Fruit fly (Drosophila melanogaster) whole organism, embryonic: ENCODE data around the gene SkpC.

Experiments
- BEAF-32 ChIP-seq: fragments of 200-800 bp; sonication (Bioruptor generic); optimal IDR thresholded peaks from 3 replicates; lab custom pipeline; 2017; ENCODE audit warnings: missing biosample characterization, missing genetic modification characterization, mild to moderate bottlenecking, moderate library complexity, missing genetic modification reagents
- Bgb ChIP-seq: fragments of 200-800 bp; sonication (Bioruptor generic); IDR thresholded peaks from 2 replicates; pipeline ENCODE4 v1.3.6; 2022; ENCODE audit warnings: missing biosample characterization, missing genetic modification characterization; ENCODE audit not compliant: partially characterized antibody
- CG11085 ChIP-seq: fragments of 200-800 bp; sonication (Bioruptor generic); IDR thresholded peaks from 2 replicates; pipeline ENCODE4 v1.3.6; 2022; ENCODE audit warnings: missing biosample characterization, missing genetic modification characterization
- CG12659 ChIP-seq: fragments of 200-800 bp; sonication (Bioruptor generic); optimal IDR thresholded peaks from 3 replicates; lab custom pipeline; 2017; ENCODE audit warnings: mild to moderate bottlenecking, missing biosample characterization, missing genetic modification reagents, missing genetic modification characterization
- CG12769 ChIP-seq: fragments of 200-800 bp; sonication (Bioruptor generic); optimal IDR thresholded peaks from 2 replicates; lab custom pipeline; 2019; ENCODE audit warnings: missing biosample characterization, mild to moderate bottlenecking, missing genetic modification characterization, moderate library complexity
- CG13287 ChIP-seq: fragments of 200-800 bp; sonication (Bioruptor generic); IDR thresholded peaks from 2 replicates; pipeline ENCODE4 v1.3.6; 2022; ENCODE audit warnings: missing biosample characterization, missing genetic modification characterization; ENCODE audit not compliant: partially characterized antibody
- CG14860 ChIP-seq: fragments of 200-800 bp; sonication (Bioruptor generic); IDR thresholded peaks from 3 replicates; pipeline ENCODE4 v1.3.6; 2022; ENCODE audit warnings: missing biosample characterization, missing genetic modification characterization; ENCODE audit not compliant: partially characterized antibody
- CG16779 ChIP-seq: fragments of 200-800 bp; sonication (Bioruptor generic); IDR thresholded peaks from 2 replicates; pipeline ENCODE4 v1.3.6; 2022; ENCODE audit warnings: missing biosample characterization, missing genetic modification characterization
- CG16813 ChIP-seq: fragments of 200-800 bp; sonication (Bioruptor generic); IDR thresholded peaks from 3 replicates; pipeline ENCODE4 v1.3.6; 2022; ENCODE audit warnings: missing biosample characterization, missing genetic modification characterization; ENCODE audit not compliant: partially characterized antibody
- CG16863 ChIP-seq: fragments of 200-800 bp; sonication (Bioruptor generic); optimal IDR thresholded peaks from 3 replicates; lab custom pipeline; 2016; ENCODE audit warnings: missing biosample characterization, missing genetic modification characterization
- CG30020 ChIP-seq: fragments of 200-800 bp; optimal IDR thresholded peaks from 2 replicates; lab custom pipeline; 2019; ENCODE audit warnings: missing biosample characterization, mild to moderate bottlenecking, missing genetic modification characterization, moderate library complexity
- CG34224 ChIP-seq: fragments of 200-800 bp; sonication (Bioruptor generic); IDR thresholded peaks from 3 replicates; pipeline ENCODE4 v1.3.6; 2022; ENCODE audit warnings: missing biosample characterization, missing genetic modification characterization; ENCODE audit not compliant: partially characterized antibody
- CG6791 ChIP-seq: fragments of 200-800 bp; sonication (Bioruptor generic); IDR thresholded peaks from 3 replicates; pipeline ENCODE4 v1.3.6; 2022; ENCODE audit warnings: missing biosample characterization, missing genetic modification characterization; ENCODE audit not compliant: partially characterized antibody
- CG7963 ChIP-seq: fragments of 200-800 bp; sonication (Bioruptor generic); IDR thresholded peaks from 3 replicates; pipeline ENCODE4 v1.3.6; 2022; ENCODE audit warnings: missing biosample characterization, missing genetic modification characterization; ENCODE audit not compliant: partially characterized antibody
- Dll ChIP-seq: fragments of 200-800 bp; sonication (Bioruptor generic); IDR thresholded peaks from 4 replicates; pipeline ENCODE4 v1.3.6; 2022; ENCODE audit warnings: missing biosample characterization, missing genetic modification characterization; ENCODE audit not compliant: partially characterized antibody
- Doc3 ChIP-seq: fragments of 200-800 bp; sonication (Bioruptor generic); IDR thresholded peaks from 3 replicates; pipeline ENCODE4 v1.3.6; 2022; ENCODE audit warnings: missing biosample characterization, missing genetic modification characterization; ENCODE audit not compliant: partially characterized antibody
- Fer2 ChIP-seq: fragments of 200-800 bp; sonication (Bioruptor generic); optimal IDR thresholded peaks from 2 replicates; lab custom pipeline; 2018; ENCODE audit warnings: missing biosample characterization, mild to moderate bottlenecking, missing genetic modification characterization, moderate library complexity
- Gsc ChIP-seq: fragments of 200-800 bp; sonication (Bioruptor generic); IDR thresholded peaks from 2 replicates; pipeline ENCODE4 v1.3.6; 2022; ENCODE audit warnings: missing biosample characterization, missing genetic modification characterization
- HLH4C ChIP-seq: fragments of 200-800 bp; sonication (Bioruptor generic); IDR thresholded peaks from 3 replicates; pipeline ENCODE4 v1.3.6; 2022; ENCODE audit warnings: missing biosample characterization, missing genetic modification characterization; ENCODE audit not compliant: partially characterized antibody
- Hey ChIP-seq: fragments of 200-800 bp; sonication (Bioruptor generic); optimal IDR thresholded peaks from 3 replicates; lab custom pipeline; 2018; ENCODE audit warnings: missing biosample characterization, mild to moderate bottlenecking, missing genetic modification characterization
- Kr ChIP-seq: fragments of 200-800 bp; sonication (Bioruptor generic); optimal IDR thresholded peaks from 2 replicates; lab custom pipeline; 2017; ENCODE audit warnings: missing biosample characterization, mild to moderate bottlenecking, missing genetic modification characterization
- Mad ChIP-seq: fragments of 200-800 bp; sonication (Bioruptor generic); optimal IDR thresholded peaks from 2 replicates; lab custom pipeline; 2016; ENCODE audit warnings: missing biosample characterization, missing genetic modification characterization
- Nf-YC ChIP-seq: fragments of 200-800 bp; optimal IDR thresholded peaks from 3 replicates; lab custom pipeline; 2019; ENCODE audit warnings: missing biosample characterization, mild to moderate bottlenecking, missing genetic modification characterization, moderate library complexity
- Opbp ChIP-seq: fragments of 200-800 bp; sonication (Bioruptor generic); IDR thresholded peaks from 3 replicates; pipeline ENCODE4 v1.3.6; 2022; ENCODE audit warnings: missing biosample characterization, missing genetic modification characterization; ENCODE audit not compliant: partially characterized antibody
- Scr ChIP-seq: fragments of 200-800 bp; sonication (Bioruptor generic); IDR thresholded peaks from 2 replicates; pipeline ENCODE4 v1.3.6; 2022; ENCODE audit warnings: missing biosample characterization, missing genetic modification characterization; ENCODE audit not compliant: partially characterized antibody
- Sry-δ ChIP-seq: fragments of 200-800 bp; sonication (Bioruptor generic); optimal IDR thresholded peaks from 2 replicates; lab custom pipeline; 2016; ENCODE audit warnings: missing biosample characterization, missing genetic modification characterization
- Trl ChIP-seq, 3 experiments: fragments of >200 bp in 2 of 3; fragments of 200-800 bp in 1 of 3; sonication (Bioruptor generic) in 1 of 3; optimal IDR thresholded peaks; 2 replicates in 1 of 3; 3 replicates in 2 of 3; lab custom pipeline; 2016 to 2017; ENCODE audit warnings: missing biosample characterization in 1 of 3, missing genetic modification characterization in 1 of 3
- ato ChIP-seq: fragments of 200-800 bp; sonication (Bioruptor generic); IDR thresholded peaks from 2 replicates; pipeline ENCODE4 v1.3.6; 2022; ENCODE audit warnings: missing biosample characterization, missing genetic modification characterization; ENCODE audit not compliant: partially characterized antibody
- bbx ChIP-seq: fragments of 200-800 bp; sonication (Bioruptor generic); IDR thresholded peaks from 2 replicates; pipeline ENCODE4 v1.3.6; 2022; ENCODE audit warnings: missing biosample characterization, missing genetic modification characterization; ENCODE audit not compliant: partially characterized antibody
- hb ChIP-seq: fragments of 200-800 bp; sonication (Bioruptor generic); IDR thresholded peaks from 3 replicates; pipeline ENCODE4 v1.3.6; 2022; ENCODE audit warnings: missing biosample characterization, missing genetic modification characterization; ENCODE audit not compliant: partially characterized antibody
- inv ChIP-seq: fragments of 200-800 bp; sonication (Bioruptor generic); IDR thresholded peaks from 2 replicates; pipeline ENCODE4 v1.3.6; 2022; ENCODE audit warnings: missing biosample characterization, missing genetic modification characterization; ENCODE audit not compliant: partially characterized antibody
- knrl ChIP-seq: fragments of 200-800 bp; sonication (Bioruptor generic); IDR thresholded peaks from 3 replicates; pipeline ENCODE4 v1.3.6; 2022; ENCODE audit warnings: missing biosample characterization, missing genetic modification characterization; ENCODE audit not compliant: partially characterized antibody
- mld ChIP-seq: fragments of 200-800 bp; sonication (Bioruptor generic); IDR thresholded peaks from 3 replicates; pipeline ENCODE4 v1.3.6; 2022; ENCODE audit warnings: missing biosample characterization, missing genetic modification characterization; ENCODE audit not compliant: partially characterized antibody
- nau ChIP-seq: fragments of 200-800 bp; sonication (Bioruptor generic); optimal IDR thresholded peaks from 3 replicates; lab custom pipeline; 2017; ENCODE audit warnings: missing biosample characterization, mild to moderate bottlenecking, missing genetic modification characterization, missing genetic modification reagents
- nerfin-2 ChIP-seq: fragments of 200-800 bp; sonication (Bioruptor generic); IDR thresholded peaks from 2 replicates; pipeline ENCODE4 v1.3.6; 2022; ENCODE audit warnings: missing biosample characterization, missing genetic modification characterization; ENCODE audit not compliant: partially characterized antibody
- sna ChIP-seq: fragments of 200-800 bp; sonication (Bioruptor generic); IDR thresholded peaks from 2 replicates; pipeline ENCODE4 v1.3.6; 2022; ENCODE audit warnings: missing biosample characterization, missing genetic modification characterization; ENCODE audit not compliant: partially characterized antibody
- tna ChIP-seq: fragments of 200-800 bp; sonication (Bioruptor generic); IDR thresholded peaks from 2 replicates; pipeline ENCODE4 v1.3.6; 2022; ENCODE audit warnings: missing biosample characterization, missing genetic modification characterization; ENCODE audit not compliant: partially characterized antibody
- toy ChIP-seq: fragments of 200-800 bp; sonication (Bioruptor generic); IDR thresholded peaks from 2 replicates; pipeline ENCODE4 v1.3.6; 2022; ENCODE audit warnings: missing biosample characterization, missing genetic modification characterization
- vnd ChIP-seq: fragments of 200-800 bp; sonication (Bioruptor generic); IDR thresholded peaks from 3 replicates; pipeline ENCODE4 v1.3.6; 2022; ENCODE audit warnings: missing biosample characterization, missing genetic modification characterization; ENCODE audit not compliant: partially characterized antibody
- wor ChIP-seq: fragments of 200-800 bp; sonication (Bioruptor generic); IDR thresholded peaks from 2 replicates; pipeline ENCODE4 v1.3.6; 2022; ENCODE audit warnings: missing biosample characterization, missing genetic modification characterization

SkpC gene

DNA sequence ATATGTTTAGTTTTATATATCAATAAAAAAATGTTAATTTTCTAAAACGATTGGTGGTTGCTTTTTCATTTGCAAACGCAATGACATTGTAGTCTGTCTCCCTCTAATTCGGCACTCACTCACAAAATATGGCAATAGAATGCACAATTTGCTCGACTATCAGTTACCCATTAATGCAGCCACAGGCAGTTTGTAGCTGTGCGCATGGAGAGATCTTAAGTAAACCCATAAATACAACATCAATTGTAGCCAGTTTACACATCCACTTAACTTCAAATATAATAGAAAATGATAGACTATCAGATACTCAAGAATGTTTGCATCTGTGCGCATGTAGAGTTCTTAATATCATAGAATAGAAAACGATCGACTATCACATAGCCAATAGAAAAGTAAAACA, 43.5 kb downstream of the SkpC start:
- TF ChIP-seq CG12659 (no peak), Nf-YC (no peak), sna (GFP tag; lab: Robert Waterston, UW) (peak; percentile 23; the same call in 1 of the 2 replicates), ato (GFP tag; lab: Robert Waterston, UW) (peak; percentile 67; the same call in 1 of the 2 replicates), knrl (GFP tag; lab: Robert Waterston, UW) (peak; percentile 47; the same call in 2 of the 3 replicates), vnd (GFP tag; lab: Robert Waterston, UW) (peak; percentile 81; the same call in 2 of the 3 replicates), Gsc (no peak), nau (GFP tag; lab: Kevin White, UChicago) (no peak), CG14860 (GFP tag; lab: Robert Waterston, UW) (peak; percentile 86), bbx (GFP tag; lab: Robert Waterston, UW) (peak; percentile 55; the same call in 1 of the 2 replicates), CG34224 (GFP tag; lab: Robert Waterston, UW) (peak; percentile 13; the same call in 1 of the 3 replicates), HLH4C (GFP tag; lab: Robert Waterston, UW) (peak; percentile 90), nerfin-2 (peak; percentile 66; the same call in 1 of the 2 replicates), Kr (GFP tag; lab: Kevin White, UChicago) (no peak), Sry-δ (no peak), Hey (tag; lab: Kevin White, UChicago) (no peak), tna (GFP tag; lab: Robert Waterston, UW) (peak; percentile 71), CG11085 (GFP tag; lab: Robert Waterston, UW) (no peak), mld (GFP tag; lab: Robert Waterston, UW) (peak; percentile 69; the same call in 1 of the 3 replicates), Bgb (GFP tag; lab: Robert Waterston, UW) (peak; percentile 61), CG16779 (no peak), CG13287 (peak; percentile 24; the same call in 1 of the 2 replicates), CG7963 (GFP tag; lab: Robert Waterston, UW) (peak; percentile 55; the same call in 2 of the 3 replicates), CG12769 (no peak), Trl (optimal IDR thresholded peaks at IDR 0.05; lab: Kevin White, UChicago) (no peak), Trl (GFP tag; optimal IDR thresholded peaks at IDR 0.05; lab: Kevin White, UChicago) (no peak), CG6791 (GFP tag; lab: Robert Waterston, UW) (peak; percentile 80), wor (GFP tag; lab: Robert Waterston, UW) (no peak), Scr (GFP tag; lab: Robert Waterston, UW) (peak; percentile 58), CG16863 (GFP tag; lab: Kevin White, UChicago) (no peak), Dll (GFP tag; lab: Robert Waterston, UW) (0 out of 4 replicates have a peak, but pooled peaks have one; percentile 21), toy (GFP tag; lab: Robert Waterston, UW) (no peak), inv (GFP tag; lab: Robert Waterston, UW) (peak; percentile 54; the same call in 1 of the 2 replicates), Mad (no peak), CG16813 (GFP tag; lab: Robert Waterston, UW) (peak; percentile 83), hb (GFP tag; lab: Robert Waterston, UW) (peak; percentile 81), Opbp (GFP tag; lab: Robert Waterston, UW) (peak; percentile 22; the same call in 1 of the 3 replicates), Fer2 (no peak), CG30020 (no peak), Doc3 (GFP tag; lab: Robert Waterston, UW) (no peak), BEAF-32 (no peak)
